Worm (Caenorhabditis elegans) whole organism, midembryonic: ENCODE data around the gene F44D12.16.
"Not testable (repeated sequence)": the region's sequence is repeated elsewhere in the genome, so short reads cannot be mapped to it uniquely, and the experiment has no call there.

ENCODE experiments used
- T22C8.4 ChIP-seq: fragments of 200-800 bp; sonication (Bioruptor generic); IDR thresholded peaks from 2 replicates; pipeline ENCODE4 v1.3.6; 2022; ENCODE audit warnings: missing genetic modification characterization, missing compliant biosample characterization
- cog-1 ChIP-seq: sonication (generic microtip); optimal IDR thresholded peaks from 2 replicates; lab custom pipeline; 2016; ENCODE audit warnings: missing genetic modification characterization, missing compliant biosample characterization
- flt-1 ChIP-seq: fragments of 200-800 bp; sonication (Bioruptor generic); IDR thresholded peaks from 2 replicates; pipeline ENCODE4 v1.3.6; 2022; ENCODE audit warnings: missing genetic modification characterization, missing compliant biosample characterization
- klf-2 ChIP-seq: fragments of 200-800 bp; sonication (Bioruptor generic); conservative IDR thresholded peaks from 2 replicates; pipeline ENCODE4 v1.3.6; 2022; ENCODE audit warnings: missing genetic modification reagents, missing genetic modification characterization, missing compliant biosample characterization
- med-1 ChIP-seq: sonication (generic microtip); optimal IDR thresholded peaks from 2 replicates; lab custom pipeline; 2017; ENCODE audit warnings: missing genetic modification characterization, mild to moderate bottlenecking, missing compliant biosample characterization, antibody characterized with exemption, missing genetic modification reagents; ENCODE audit not compliant: insufficient read depth
- ref-1 ChIP-seq: fragments of 200-800 bp; sonication (Bioruptor generic); conservative IDR thresholded peaks from 2 replicates; pipeline ENCODE4 v1.3.6; 2022; ENCODE audit warnings: missing genetic modification reagents, missing genetic modification characterization, missing compliant biosample characterization
- tab-1 ChIP-seq: fragments of 200-800 bp; sonication (Bioruptor generic); IDR thresholded peaks from 2 replicates; pipeline ENCODE4 v1.3.6; 2022; ENCODE audit warnings: missing genetic modification characterization, missing compliant biosample characterization
- ztf-23 ChIP-seq: fragments of 200-800 bp; sonication (Bioruptor generic); IDR thresholded peaks from 2 replicates; pipeline ENCODE4 v1.3.6; 2022; ENCODE audit warnings: missing genetic modification reagents, missing genetic modification characterization, missing compliant biosample characterization
- ztf-29 ChIP-seq: fragments of 200-800 bp; sonication (Bioruptor generic); IDR thresholded peaks from 2 replicates; pipeline ENCODE4 v1.3.6; 2022; ENCODE audit warnings: missing genetic modification reagents, missing genetic modification characterization, missing compliant biosample characterization

F44D12.16 gene

DNA sequence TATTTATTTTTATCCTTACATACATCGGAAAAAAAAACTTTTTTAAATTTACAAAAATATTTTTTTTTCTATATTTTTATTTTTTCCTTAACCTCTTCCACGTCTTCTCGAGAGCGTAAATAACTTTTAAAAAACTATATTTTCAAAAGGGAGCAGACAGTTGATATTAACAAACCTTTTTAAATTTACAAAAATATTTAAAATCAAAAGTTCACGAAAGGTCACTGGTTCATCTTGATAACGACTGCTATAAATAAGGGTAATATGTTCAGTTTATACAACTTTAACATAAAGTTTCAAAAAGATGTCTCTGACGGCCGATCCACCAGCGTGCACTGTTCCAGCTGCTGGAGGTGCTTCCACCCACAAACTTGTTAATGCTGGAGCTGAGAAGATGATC lies at the start of gene F44D12.16, which contains the start of gene msd-2:
TSS of gene F44D12.16 (plus strand) at position 301 of the 400 bp plus-strand sequence.
TSS of gene msd-2 (plus strand) at position 305 of the 400 bp plus-strand sequence.
- TF ChIP-seq flt-1 (GFP tag; lab: Robert Waterston, UW); tab-1 (GFP tag; lab: Robert Waterston, UW); T22C8.4: not testable (repeated sequence)

DNA sequence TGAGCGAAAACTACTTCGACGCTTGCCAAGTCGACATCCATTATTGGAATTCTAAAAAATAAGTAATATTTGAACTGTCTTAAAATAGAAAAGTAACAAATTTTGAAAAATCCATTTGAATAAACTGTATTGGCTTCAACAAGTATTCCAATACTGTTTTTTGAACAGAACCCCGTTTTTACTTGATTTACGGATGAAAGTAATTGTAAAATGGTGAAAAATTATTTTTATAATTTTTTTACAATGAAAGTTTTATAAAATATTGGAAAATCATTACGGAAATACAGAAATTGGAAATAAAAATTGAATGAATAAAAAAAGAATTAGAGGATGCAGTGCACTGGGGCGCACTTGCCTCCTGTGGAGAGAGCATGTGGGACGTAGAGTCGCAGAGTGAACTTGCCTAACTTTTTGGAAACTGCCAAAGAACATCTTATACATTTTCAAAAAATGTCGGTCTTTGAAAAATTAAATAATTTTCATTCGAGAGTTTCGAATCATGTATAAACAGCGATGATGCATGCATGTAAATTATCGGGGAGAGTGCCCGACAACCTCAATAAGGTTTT lies 46.6 kb upstream of the F44D12.16 start, which contains the start of gene rrp-1:
TSS of gene rrp-1 (minus strand) at position 51 of the 569 bp plus-strand sequence.
- TF ChIP-seq ztf-23 (GFP tag; lab: Robert Waterston, UW) (no peak), klf-2 (GFP tag; lab: Robert Waterston, UW) (no peak), ztf-29 (GFP tag; lab: Robert Waterston, UW) (no peak), med-1 (GFP tag; lab: Kevin White, UChicago) (no peak), tab-1 (GFP tag; lab: Robert Waterston, UW) (no peak), T22C8.4 (no peak), flt-1 (GFP tag; lab: Robert Waterston, UW) (no peak), cog-1 (tag; lab: Kevin White, UChicago) (no peak), ref-1 (GFP tag; lab: Robert Waterston, UW) (no peak)

DNA sequence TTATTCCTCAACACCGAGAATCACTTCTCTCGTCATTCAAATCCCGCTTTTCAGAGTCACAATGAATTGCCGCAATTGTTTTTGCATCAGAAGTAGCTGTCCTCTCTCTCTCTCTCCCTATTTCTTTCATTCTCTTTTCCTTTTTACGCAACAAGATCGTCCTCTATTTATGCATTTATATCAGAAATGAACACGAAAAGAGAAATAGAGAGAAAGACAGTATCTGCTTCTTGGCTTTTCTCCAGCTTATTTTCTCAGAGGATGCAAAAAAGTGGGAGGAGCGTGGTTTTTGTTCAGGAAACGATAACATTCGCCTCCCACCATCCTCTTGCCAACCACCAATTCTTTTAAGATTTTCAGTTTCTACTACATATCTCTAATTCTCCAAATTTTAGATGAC lies 46.0 kb upstream of the F44D12.16 start, which contains the start of gene mam-2:
TSS of gene mam-2 (plus strand) at position 301 of the 400 bp plus-strand sequence.
- TF ChIP-seq T22C8.4, result no peak
- TF ChIP-seq ztf-23 (GFP tag; lab: Robert Waterston, UW), result no peak
- TF ChIP-seq med-1 (GFP tag; lab: Kevin White, UChicago), result no peak
- no peak for TF ChIP-seq flt-1 (GFP tag; lab: Robert Waterston, UW)

DNA sequence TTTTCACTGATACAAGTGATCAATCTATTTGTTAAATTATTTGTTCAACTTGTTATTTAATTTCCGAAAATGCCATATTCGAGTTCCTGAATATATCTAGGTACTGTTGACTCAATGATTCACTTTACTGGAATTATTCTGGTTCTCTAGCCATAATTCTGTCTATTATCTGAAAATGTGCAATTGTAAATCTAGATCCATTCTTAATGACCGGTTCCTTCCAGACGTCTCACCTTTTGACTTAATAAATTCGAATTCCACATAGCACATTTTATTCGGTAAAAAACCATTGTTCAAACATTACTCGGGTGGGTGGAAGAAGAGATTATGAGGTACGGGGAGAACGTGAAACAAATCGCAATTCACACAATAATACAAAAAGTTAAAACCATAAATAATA lies 39.5 kb upstream of the F44D12.16 start:
- TF ChIP-seq T22C8.4 (no peak), ztf-29 (GFP tag; lab: Robert Waterston, UW) (no peak), flt-1 (GFP tag; lab: Robert Waterston, UW) (no peak), ztf-23 (GFP tag; lab: Robert Waterston, UW) (no peak), klf-2 (GFP tag; lab: Robert Waterston, UW) (no peak), med-1 (GFP tag; lab: Kevin White, UChicago) (no peak), tab-1 (GFP tag; lab: Robert Waterston, UW) (no peak), cog-1 (tag; lab: Kevin White, UChicago) (no peak), ref-1 (GFP tag; lab: Robert Waterston, UW) (no peak)

DNA sequence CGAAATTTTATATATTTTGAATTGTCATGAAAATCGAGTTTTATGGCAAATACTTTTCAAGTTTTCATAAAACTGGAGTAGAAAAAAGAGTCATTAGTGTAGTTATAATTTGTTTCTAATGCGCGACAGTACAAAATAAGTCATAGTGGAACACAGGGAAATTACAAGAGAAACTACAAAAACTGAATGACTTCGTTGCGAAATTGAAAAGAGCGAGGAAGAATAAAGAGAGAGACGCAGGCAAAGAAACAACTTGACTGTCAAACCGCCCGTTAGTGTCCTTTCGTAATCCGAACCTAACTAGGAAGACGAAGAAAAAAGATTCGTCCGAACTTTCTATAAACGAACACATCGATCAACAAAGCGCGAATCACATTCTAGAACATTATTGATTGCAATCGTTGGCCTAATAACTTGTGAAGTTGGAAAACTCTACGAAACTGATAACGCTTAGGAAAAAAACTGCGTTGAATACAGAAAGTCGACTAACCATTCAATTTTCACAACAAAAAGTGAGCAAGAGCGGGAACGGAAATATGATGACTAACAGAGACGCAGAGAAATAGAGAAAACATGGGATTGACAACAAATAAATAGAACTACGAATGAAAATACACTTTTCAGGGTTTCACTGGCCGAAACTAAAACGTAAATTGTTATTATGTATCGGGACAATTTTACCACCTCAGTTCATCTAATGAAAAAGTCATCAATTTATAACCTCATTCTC lies 35.3 kb upstream of the F44D12.16 start:
- TF ChIP-seq tab-1 (GFP tag; lab: Robert Waterston, UW) (no peak), med-1 (GFP tag; lab: Kevin White, UChicago) (no peak), ztf-29 (GFP tag; lab: Robert Waterston, UW) (no peak), cog-1 (tag; lab: Kevin White, UChicago) (no peak), ref-1 (GFP tag; lab: Robert Waterston, UW) (no peak), ztf-23 (GFP tag; lab: Robert Waterston, UW) (no peak), flt-1 (GFP tag; lab: Robert Waterston, UW) (no peak), klf-2 (GFP tag; lab: Robert Waterston, UW) (no peak), T22C8.4 (no peak)

DNA sequence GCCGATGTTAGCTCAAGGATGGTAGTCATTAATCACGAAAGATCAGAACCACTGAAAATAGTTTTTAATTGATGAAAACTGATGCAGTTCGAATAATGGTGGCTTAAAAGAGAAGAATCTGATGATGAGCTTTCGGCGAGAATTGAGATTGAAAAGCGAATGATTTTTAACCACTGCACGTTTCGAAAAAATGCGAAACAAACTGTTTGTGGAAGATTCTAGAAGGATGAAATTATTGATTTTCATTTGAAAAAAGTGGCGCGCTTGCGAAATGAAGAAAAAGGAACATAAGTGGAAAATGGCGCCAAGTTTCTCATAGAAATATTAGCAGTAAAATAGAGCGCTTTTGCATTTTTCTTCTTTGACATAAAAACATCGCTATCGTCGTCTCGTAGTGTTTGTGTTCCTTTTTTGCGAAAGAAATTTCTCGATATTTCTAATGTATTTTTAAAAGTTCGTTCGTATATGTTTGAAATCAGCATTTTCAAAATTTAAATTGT lies 33.9 kb upstream of the F44D12.16 start, which contains the start of gene uba-1:
TSS of gene uba-1 (minus strand) at position 51 of the 500 bp plus-strand sequence.
- TF ChIP-seq klf-2 (GFP tag; lab: Robert Waterston, UW) (no peak), T22C8.4 (no peak), ztf-23 (GFP tag; lab: Robert Waterston, UW) (no peak), med-1 (GFP tag; lab: Kevin White, UChicago) (no peak), tab-1 (GFP tag; lab: Robert Waterston, UW) (no peak), ztf-29 (GFP tag; lab: Robert Waterston, UW) (no peak), cog-1 (tag; lab: Kevin White, UChicago) (no peak), ref-1 (GFP tag; lab: Robert Waterston, UW) (no peak), flt-1 (GFP tag; lab: Robert Waterston, UW) (no peak)

DNA sequence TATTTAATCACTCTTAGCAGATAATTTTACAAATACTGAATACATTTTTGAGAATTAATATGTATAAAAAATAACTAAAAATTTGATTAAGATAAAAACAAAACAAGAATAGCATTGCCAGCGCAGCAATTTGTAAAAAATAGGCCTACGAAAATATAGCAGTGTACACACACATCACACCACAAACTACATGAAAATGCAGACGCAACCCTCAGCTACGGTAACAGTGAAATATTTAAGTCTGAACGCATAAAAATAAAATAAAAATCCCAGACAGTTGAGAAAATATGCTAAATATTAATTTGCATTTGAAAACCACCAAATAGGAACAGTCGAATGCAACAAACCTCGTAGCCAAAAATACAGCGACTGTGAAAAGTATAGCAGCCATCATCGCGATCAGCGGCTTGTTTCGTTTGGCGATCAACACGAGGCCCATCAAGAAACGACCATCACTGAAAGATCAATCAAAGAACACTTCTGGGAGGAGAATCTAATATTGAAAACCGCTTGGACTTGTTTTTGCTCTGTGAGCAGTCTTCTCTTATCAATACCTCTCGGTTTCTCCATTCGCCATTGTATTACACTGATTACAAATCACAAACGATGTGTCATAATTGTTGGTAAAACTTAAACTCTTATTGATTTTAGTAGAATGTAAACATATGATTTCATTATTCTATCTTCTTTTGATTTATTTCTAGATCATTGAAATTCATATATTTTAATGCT lies 30.2 kb upstream of the F44D12.16 start, which contains the start of gene pyp-1:
TSS of gene pyp-1 (minus strand) at position 439 of the 732 bp plus-strand sequence.
- TF ChIP-seq flt-1 (GFP tag; lab: Robert Waterston, UW) (no peak), klf-2 (GFP tag; lab: Robert Waterston, UW) (no peak), cog-1 (tag; lab: Kevin White, UChicago) (no peak), ztf-29 (GFP tag; lab: Robert Waterston, UW) (no peak), ztf-23 (GFP tag; lab: Robert Waterston, UW) (no peak), med-1 (GFP tag; lab: Kevin White, UChicago) (no peak), T22C8.4 (no peak), tab-1 (GFP tag; lab: Robert Waterston, UW) (no peak), ref-1 (GFP tag; lab: Robert Waterston, UW) (no peak)

DNA sequence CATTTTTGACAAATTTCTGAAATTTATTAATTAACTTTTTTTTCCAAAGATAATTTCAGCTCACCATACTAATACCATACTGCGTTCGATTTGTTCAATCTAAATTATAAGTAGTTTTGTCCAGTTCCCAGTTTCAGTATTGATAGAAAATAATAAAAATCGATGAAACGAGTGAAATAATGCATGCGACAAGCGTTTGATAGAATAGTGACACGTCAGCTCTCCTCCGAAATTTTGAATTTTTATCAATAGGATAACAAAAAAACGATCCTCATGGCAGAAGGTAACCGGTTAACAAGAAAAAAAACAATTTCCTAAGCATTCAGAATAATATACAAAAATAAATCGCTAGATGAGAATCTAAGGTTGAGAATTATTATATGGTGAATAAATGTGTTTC lies 27.1 kb upstream of the F44D12.16 start, which contains the start of gene C47E12.3:
TSS of gene C47E12.3 (minus strand) at position 101 of the 400 bp plus-strand sequence.
- TF ChIP-seq cog-1 (tag; lab: Kevin White, UChicago), result no peak
- no peak for TF ChIP-seq flt-1 (GFP tag; lab: Robert Waterston, UW)
- TF ChIP-seq ztf-29 (GFP tag; lab: Robert Waterston, UW), result no peak
- TF ChIP-seq tab-1 (GFP tag; lab: Robert Waterston, UW), result no peak
- no peak for TF ChIP-seq ref-1 (GFP tag; lab: Robert Waterston, UW)
- TF ChIP-seq T22C8.4, result no peak
- TF ChIP-seq klf-2 (GFP tag; lab: Robert Waterston, UW), result no peak
- no peak for TF ChIP-seq med-1 (GFP tag; lab: Kevin White, UChicago)
- no peak for TF ChIP-seq ztf-23 (GFP tag; lab: Robert Waterston, UW)
